Fruit fly (Drosophila melanogaster) whole organism, embryonic: ENCODE data around the gene CG34276.

ENCODE experiments used
- Bgb ChIP-seq: fragments of 200-800 bp; sonication (Bioruptor generic); IDR thresholded peaks from 2 replicates; pipeline ENCODE4 v1.3.6; 2022; ENCODE audit warnings: missing biosample characterization, missing genetic modification characterization; ENCODE audit not compliant: partially characterized antibody
- Bteb2 ChIP-seq: fragments of 200-800 bp; sonication (Bioruptor generic); optimal IDR thresholded peaks from 2 replicates; lab custom pipeline; 2016; ENCODE audit warnings: missing biosample characterization, missing genetic modification characterization
- CG10147 ChIP-seq: fragments of 200-800 bp; sonication (Bioruptor generic); optimal IDR thresholded peaks from 2 replicates; lab custom pipeline; 2019; ENCODE audit warnings: missing biosample characterization, mild to moderate bottlenecking, missing genetic modification characterization, moderate library complexity
- CG16815 ChIP-seq: fragments of 200-800 bp; sonication (Bioruptor generic); optimal IDR thresholded peaks from 3 replicates; lab custom pipeline; 2017; ENCODE audit warnings: missing biosample characterization, mild to moderate bottlenecking, missing genetic modification characterization
- CG18764 ChIP-seq: fragments of 200-800 bp; sonication (Bioruptor generic); optimal IDR thresholded peaks from 3 replicates; lab custom pipeline; 2016; ENCODE audit warnings: missing biosample characterization, missing genetic modification characterization
- CG2199 ChIP-seq: fragments of 200-800 bp; sonication (Bioruptor generic); IDR thresholded peaks from 3 replicates; pipeline ENCODE4 v1.3.6; 2022; ENCODE audit warnings: missing biosample characterization, missing genetic modification characterization
- CG2678 ChIP-seq: fragments of 200-800 bp; sonication (Bioruptor generic); optimal IDR thresholded peaks from 3 replicates; lab custom pipeline; 2019; ENCODE audit warnings: missing biosample characterization, mild to moderate bottlenecking, missing genetic modification characterization, moderate library complexity
- CG30403 ChIP-seq: fragments of 200-800 bp; sonication (Bioruptor generic); optimal IDR thresholded peaks from 3 replicates; lab custom pipeline; 2016; ENCODE audit warnings: missing biosample characterization, missing genetic modification characterization
- CG31224 ChIP-seq: fragments of 200-800 bp; sonication (Bioruptor generic); IDR thresholded peaks from 2 replicates; pipeline ENCODE4 v1.3.6; 2022; ENCODE audit warnings: missing biosample characterization, missing genetic modification characterization
- CG31365 ChIP-seq: fragments of 200-800 bp; sonication (Bioruptor generic); optimal IDR thresholded peaks from 2 replicates; lab custom pipeline; 2018; ENCODE audit warnings: missing biosample characterization, mild to moderate bottlenecking, missing genetic modification characterization
- CG3163 ChIP-seq: fragments of 200-800 bp; sonication (Bioruptor generic); optimal IDR thresholded peaks from 3 replicates; lab custom pipeline; 2016; ENCODE audit warnings: missing biosample characterization, missing genetic modification characterization
- CG32532 ChIP-seq: fragments of 200-800 bp; sonication (Bioruptor generic); IDR thresholded peaks from 2 replicates; pipeline ENCODE4 v1.3.6; 2022; ENCODE audit warnings: missing biosample characterization, missing genetic modification characterization
- CG4282 ChIP-seq: fragments of 200-800 bp; sonication (Bioruptor generic); optimal IDR thresholded peaks from 2 replicates; lab custom pipeline; 2016; ENCODE audit warnings: missing biosample characterization, missing genetic modification characterization
- CG4404 ChIP-seq: fragments of 200-800 bp; sonication (Bioruptor generic); IDR thresholded peaks from 2 replicates; pipeline ENCODE4 v1.3.6; 2022; ENCODE audit warnings: missing biosample characterization, missing genetic modification characterization
- CG4424 ChIP-seq: fragments of 200-800 bp; sonication (Bioruptor generic); optimal IDR thresholded peaks from 3 replicates; lab custom pipeline; 2016; ENCODE audit warnings: missing biosample characterization, missing genetic modification characterization
- CG4617 ChIP-seq: fragments of 200-800 bp; sonication (Bioruptor generic); optimal IDR thresholded peaks from 3 replicates; lab custom pipeline; 2016; ENCODE audit warnings: missing biosample characterization, missing genetic modification characterization, borderline replicate concordance
- CG7357 ChIP-seq: fragments of 200-800 bp; sonication (Bioruptor generic); IDR thresholded peaks from 3 replicates; pipeline ENCODE4 v1.3.6; 2022; ENCODE audit warnings: missing biosample characterization, missing genetic modification characterization
- CG8359 ChIP-seq: fragments of 200-800 bp; sonication (Bioruptor generic); optimal IDR thresholded peaks from 2 replicates; lab custom pipeline; 2017; ENCODE audit warnings: missing biosample characterization, mild to moderate bottlenecking, missing genetic modification characterization, borderline replicate concordance
- CG8924 ChIP-seq: fragments of 200-800 bp; optimal IDR thresholded peaks from 3 replicates; lab custom pipeline; 2019; ENCODE audit warnings: missing biosample characterization, mild to moderate bottlenecking, missing genetic modification characterization, moderate library complexity
- Doc3 ChIP-seq: fragments of 200-800 bp; sonication (Bioruptor generic); IDR thresholded peaks from 3 replicates; pipeline ENCODE4 v1.3.6; 2022; ENCODE audit warnings: missing biosample characterization, missing genetic modification characterization; ENCODE audit not compliant: partially characterized antibody
- Ets65A ChIP-seq: fragments of 200-800 bp; sonication (Bioruptor generic); peaks from one replicate; lab custom pipeline; 2016; ENCODE audit warnings: missing biosample characterization, missing genetic modification characterization
- Fer2 ChIP-seq: fragments of 200-800 bp; sonication (Bioruptor generic); optimal IDR thresholded peaks from 2 replicates; lab custom pipeline; 2018; ENCODE audit warnings: missing biosample characterization, mild to moderate bottlenecking, missing genetic modification characterization, moderate library complexity
- HmgZ ChIP-seq: fragments of 200-800 bp; sonication (Bioruptor generic); optimal IDR thresholded peaks from 2 replicates; lab custom pipeline; 2018; ENCODE audit warnings: missing biosample characterization, mild to moderate bottlenecking, missing genetic modification characterization
- Kr ChIP-seq: fragments of 200-800 bp; sonication (Bioruptor generic); optimal IDR thresholded peaks from 2 replicates; lab custom pipeline; 2017; ENCODE audit warnings: missing biosample characterization, mild to moderate bottlenecking, missing genetic modification characterization
- Sry-β ChIP-seq: fragments of 200-800 bp; sonication (Bioruptor generic); optimal IDR thresholded peaks from 2 replicates; lab custom pipeline; 2018; ENCODE audit warnings: missing biosample characterization, mild to moderate bottlenecking, missing genetic modification characterization, moderate library complexity
- bcd ChIP-seq: fragments of 200-800 bp; sonication (Bioruptor generic); optimal IDR thresholded peaks from 2 replicates; lab custom pipeline; 2017; ENCODE audit warnings: missing biosample characterization, mild to moderate bottlenecking, missing genetic modification characterization
- crp ChIP-seq, 2 experiments: fragments of 200-800 bp; sonication (Bioruptor generic); optimal IDR thresholded peaks; 2 replicates in 1 of 2; 3 replicates in 1 of 2; lab custom pipeline; 2017; ENCODE audit warnings: missing biosample characterization in 2 of 2, missing genetic modification characterization in 2 of 2, mild to moderate bottlenecking in 1 of 2, moderate library complexity in 1 of 2
- dimm ChIP-seq: fragments of 200-800 bp; sonication (Bioruptor generic); IDR thresholded peaks from 2 replicates; pipeline ENCODE4 v1.3.6; 2022; ENCODE audit warnings: missing biosample characterization, missing genetic modification characterization
- disco-r ChIP-seq: fragments of 200-800 bp; sonication (Bioruptor generic); optimal IDR thresholded peaks from 2 replicates; lab custom pipeline; 2016; ENCODE audit warnings: missing biosample characterization, missing genetic modification characterization
- dm ChIP-seq: fragments of 200-800 bp; sonication (Bioruptor generic); optimal IDR thresholded peaks from 3 replicates; lab custom pipeline; 2016; ENCODE audit warnings: missing biosample characterization, missing genetic modification characterization
- en ChIP-seq: fragments of 200-800 bp; sonication (Bioruptor generic); optimal IDR thresholded peaks from 2 replicates; lab custom pipeline; 2016; ENCODE audit warnings: missing biosample characterization, missing genetic modification characterization
- eyg ChIP-seq: fragments of 200-800 bp; sonication (Bioruptor generic); optimal IDR thresholded peaks from 3 replicates; lab custom pipeline; 2016; ENCODE audit warnings: missing biosample characterization, missing genetic modification characterization
- grn ChIP-seq: fragments of 200-800 bp; sonication (Bioruptor generic); optimal IDR thresholded peaks from 3 replicates; lab custom pipeline; 2017; ENCODE audit warnings: missing biosample characterization, missing genetic modification characterization
- jing ChIP-seq: fragments of 200-800 bp; sonication (Bioruptor generic); optimal IDR thresholded peaks from 2 replicates; lab custom pipeline; 2018; ENCODE audit warnings: missing biosample characterization, mild to moderate bottlenecking, missing genetic modification characterization
- knrl ChIP-seq: fragments of 200-800 bp; sonication (Bioruptor generic); IDR thresholded peaks from 3 replicates; pipeline ENCODE4 v1.3.6; 2022; ENCODE audit warnings: missing biosample characterization, missing genetic modification characterization; ENCODE audit not compliant: partially characterized antibody
- mam ChIP-seq: fragments of 200-800 bp; sonication (Bioruptor generic); optimal IDR thresholded peaks from 3 replicates; lab custom pipeline; 2016; ENCODE audit warnings: missing biosample characterization, missing genetic modification characterization
- nerfin-2 ChIP-seq: fragments of 200-800 bp; sonication (Bioruptor generic); IDR thresholded peaks from 2 replicates; pipeline ENCODE4 v1.3.6; 2022; ENCODE audit warnings: missing biosample characterization, missing genetic modification characterization; ENCODE audit not compliant: partially characterized antibody
- nmo ChIP-seq: fragments of 200-800 bp; sonication (Bioruptor generic); optimal IDR thresholded peaks from 2 replicates; lab custom pipeline; 2018; ENCODE audit warnings: missing biosample characterization, mild to moderate bottlenecking, missing genetic modification characterization, moderate library complexity
- oc ChIP-seq: fragments of 200-800 bp; sonication (Bioruptor generic); optimal IDR thresholded peaks from 2 replicates; lab custom pipeline; 2018; ENCODE audit warnings: missing biosample characterization, mild to moderate bottlenecking, missing genetic modification characterization, moderate library complexity
- odd ChIP-seq: fragments of 200-800 bp; sonication (Bioruptor generic); optimal IDR thresholded peaks from 2 replicates; lab custom pipeline; 2017; ENCODE audit warnings: missing biosample characterization, mild to moderate bottlenecking, missing genetic modification characterization
- onecut ChIP-seq: fragments of 200-800 bp; sonication (Bioruptor generic); IDR thresholded peaks from 2 replicates; pipeline ENCODE4 v1.3.6; 2022; ENCODE audit warnings: missing biosample characterization, missing genetic modification characterization
- pita ChIP-seq: fragments of 200-800 bp; sonication (Bioruptor generic); optimal IDR thresholded peaks from 2 replicates; lab custom pipeline; 2017; ENCODE audit warnings: missing biosample characterization, mild to moderate bottlenecking, missing genetic modification characterization
- row ChIP-seq: fragments of 200-800 bp; sonication (Bioruptor generic); IDR thresholded peaks from 3 replicates; pipeline ENCODE4 v1.3.6; 2022; ENCODE audit warnings: missing biosample characterization, missing genetic modification characterization
- scrt ChIP-seq: fragments of 200-800 bp; sonication (Bioruptor generic); optimal IDR thresholded peaks from 2 replicates; lab custom pipeline; 2018; ENCODE audit warnings: missing biosample characterization, mild to moderate bottlenecking, missing genetic modification characterization, moderate library complexity
- shn ChIP-seq: fragments of 200-800 bp; sonication (Bioruptor generic); optimal IDR thresholded peaks from 3 replicates; lab custom pipeline; 2016; ENCODE audit warnings: missing biosample characterization, missing genetic modification characterization
- sr ChIP-seq: fragments of 200-800 bp; sonication (Bioruptor generic); IDR thresholded peaks from 3 replicates; pipeline ENCODE4 v1.3.6; 2022; ENCODE audit warnings: missing biosample characterization, missing genetic modification characterization
- stwl ChIP-seq: fragments of 200-800 bp; sonication (Bioruptor generic); optimal IDR thresholded peaks from 3 replicates; lab custom pipeline; 2018; ENCODE audit warnings: missing biosample characterization, mild to moderate bottlenecking, missing genetic modification characterization, moderate library complexity
- ttk ChIP-seq: fragments of 200-800 bp; sonication (Bioruptor generic); IDR thresholded peaks from 2 replicates; pipeline ENCODE4 v2.1.2; 2022; ENCODE audit warnings: missing biosample characterization, missing genetic modification characterization
- tx ChIP-seq: fragments of 200-800 bp; sonication (Bioruptor generic); optimal IDR thresholded peaks from 2 replicates; lab custom pipeline; 2016; ENCODE audit warnings: missing biosample characterization, missing genetic modification characterization
- wdn ChIP-seq: fragments of 200-800 bp; sonication (Bioruptor generic); IDR thresholded peaks from 2 replicates; pipeline ENCODE4 v1.3.6; 2022; ENCODE audit warnings: missing biosample characterization, missing genetic modification characterization
- z ChIP-seq: fragments of 200-800 bp; sonication (Bioruptor generic); IDR thresholded peaks from 3 replicates; pipeline ENCODE4 v1.3.6; 2022; ENCODE audit warnings: missing biosample characterization, missing genetic modification characterization
- zen ChIP-seq: fragments of 200-800 bp; sonication (Bioruptor generic); optimal IDR thresholded peaks from 3 replicates; lab custom pipeline; 2018; ENCODE audit warnings: missing biosample characterization, mild to moderate bottlenecking, missing genetic modification characterization, moderate library complexity

Gene CG34276

DNA sequence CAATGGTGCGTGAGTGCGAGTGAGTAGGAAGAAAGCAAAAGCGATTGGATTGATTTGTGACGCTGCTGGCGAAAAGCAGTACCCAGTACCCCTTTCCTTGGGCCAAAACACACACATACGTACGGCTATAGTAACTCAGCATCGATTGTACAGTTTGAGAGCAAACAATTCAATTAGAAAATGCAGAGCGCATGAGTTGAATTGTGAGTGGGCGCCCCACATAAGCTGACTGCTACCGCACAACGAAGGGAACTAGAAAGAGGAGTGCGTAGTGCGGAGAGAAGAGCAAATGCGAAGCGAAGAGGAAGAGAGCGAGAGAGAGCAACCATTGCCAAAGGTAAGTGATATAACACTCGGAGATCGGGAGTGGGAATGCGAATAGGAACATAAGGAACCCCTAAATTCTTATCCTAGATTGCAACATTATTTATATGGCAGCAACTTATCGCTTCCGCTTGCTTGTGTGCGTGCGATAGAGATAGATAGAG, 48.1 kb downstream of the CG34276 start (continued):
- TF ChIP-seq stwl (tag; lab: Kevin White, UChicago) (peak; percentile 47), CG18764 (no peak), CG30403 (GFP tag; lab: Kevin White, UChicago) (no peak), odd (GFP tag; lab: Kevin White, UChicago) (no peak), Bteb2 (GFP tag; lab: Kevin White, UChicago) (no peak), Fer2 (tag; lab: Kevin White, UChicago) (no peak), CG3163 (GFP tag; lab: Kevin White, UChicago) (peak; percentile 94), CG10147 (GFP tag; lab: Kevin White, UChicago) (no peak), shn (GFP tag; lab: Kevin White, UChicago) (no peak), CG8924 (peak; percentile 35), CG4617 (GFP tag; lab: Kevin White, UChicago) (peak; percentile 98), dm (GFP tag; lab: Kevin White, UChicago) (peak; percentile 59), mam (GFP tag; lab: Kevin White, UChicago) (no peak), CG4424 (GFP tag; lab: Kevin White, UChicago) (no peak), grn (GFP tag; lab: Kevin White, UChicago) (peak; percentile 8), en (no peak), CG31365 (tag; lab: Kevin White, UChicago) (no peak), CG7357 (no peak), onecut (GFP tag; lab: Robert Waterston, UW) (peak; percentile 84), CG4282 (no peak), scrt (GFP tag; lab: Kevin White, UChicago) (no peak), CG4404 (GFP tag; lab: Robert Waterston, UW) (no peak), CG2678 (tag; lab: Kevin White, UChicago) (no peak), Doc3 (GFP tag; lab: Robert Waterston, UW) (no peak), crp (GFP tag; optimal IDR thresholded peaks at IDR 0.05; lab: Kevin White, UChicago) (no peak), Kr (GFP tag; lab: Kevin White, UChicago) (peak; percentile 19), oc (tag; lab: Kevin White, UChicago) (no peak), CG31224 (GFP tag; lab: Robert Waterston, UW) (no peak), bcd (GFP tag; lab: Kevin White, UChicago) (no peak), CG32532 (no peak), disco-r (peak; percentile 25), nerfin-2 (no peak), Bgb (no peak), sr (GFP tag; lab: Robert Waterston, UW) (no peak), jing (GFP tag; lab: Kevin White, UChicago) (no peak), pita (GFP tag; lab: Kevin White, UChicago) (no peak), Sry-β (GFP tag; lab: Kevin White, UChicago) (no peak), HmgZ (no peak), CG2199 (no peak), z (no peak), CG16815 (GFP tag; lab: Kevin White, UChicago) (no peak), Ets65A (GFP tag; lab: Kevin White, UChicago) (peak; percentile 45), ttk (no peak), row (no peak), CG8359 (GFP tag; lab: Kevin White, UChicago) (no peak), knrl (GFP tag; lab: Robert Waterston, UW) (no peak), wdn (GFP tag; lab: Robert Waterston, UW) (no peak), zen (tag; lab: Kevin White, UChicago) (peak; percentile 7), tx (GFP tag; lab: Kevin White, UChicago) (no peak), dimm (GFP tag; lab: Robert Waterston, UW) (no peak), nmo (peak; percentile 24), eyg (GFP tag; lab: Kevin White, UChicago) (no peak)
